Worm (Caenorhabditis elegans): ENCODE data around the gene tbc-2.

DNA sequence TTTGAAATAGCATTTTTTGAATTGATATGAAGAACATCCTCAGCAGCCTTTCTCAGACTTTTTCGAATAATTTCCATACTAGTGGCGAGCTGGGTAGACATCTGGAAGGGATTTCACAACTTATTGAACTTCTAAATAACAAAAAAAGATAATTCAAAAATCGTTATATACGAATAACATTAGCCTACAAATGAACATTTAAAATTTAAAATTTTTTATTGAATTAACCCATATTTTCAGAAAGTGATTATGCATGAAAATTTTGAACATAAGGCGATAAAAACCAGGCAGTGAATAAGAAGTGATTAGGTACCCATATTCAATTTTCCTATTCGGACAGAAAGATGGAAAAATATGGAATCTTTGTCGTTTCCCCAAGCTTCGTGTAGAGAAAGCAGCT is 1.2 kb upstream of the tbc-2 start, which contains the start of gene ZK1248.11:
- TF ChIP-seq nhr-84 (tag; optimal IDR thresholded peaks at IDR 0.05) (no peak), aly-2 (tag; optimal IDR thresholded peaks at IDR 0.05) (no peak), blmp-1 (tag; optimal IDR thresholded peaks at IDR 0.05) (no peak), elt-2 (tag; optimal IDR thresholded peaks at IDR 0.05) (no peak), ets-5 (GFP tag; IDR thresholded peaks at IDR 0.05) (no peak), grh-1 (GFP tag; IDR thresholded peaks at IDR 0.05) (no peak), mdl-1 (tag; optimal IDR thresholded peaks at IDR 0.05) (no peak), fos-1 (tag; optimal IDR thresholded peaks at IDR 0.05) (no peak), C16A3.4 (tag; optimal IDR thresholded peaks at IDR 0.05) (no peak), zag-1 (tag; optimal IDR thresholded peaks at IDR 0.05) (no peak), unc-130 (tag; optimal IDR thresholded peaks at IDR 0.05) (no peak)
